Worm (Caenorhabditis elegans): ENCODE results near the gene gcy-5.

The gcy-5 gene

ce11 chrII:10303663-10304115 lies 12.3 kb downstream of the gcy-5 start, which contains the start of gene vha-9 (continued):
- TF ChIP-seq ceh-91 (GFP tag; IDR thresholded peaks at IDR 0.05): no peak
- no peak for TF ChIP-seq C17E4.6 (GFP tag; IDR thresholded peaks at IDR 0.05)
- TF ChIP-seq D2030.7 (GFP tag; IDR thresholded peaks at IDR 0.05): peak; percentile 51; the same call in 1 of the 2 replicates
- no peak for TF ChIP-seq ztf-26 (tag; optimal IDR thresholded peaks at IDR 0.05)
- no peak for TF ChIP-seq tbx-9 (tag; optimal IDR thresholded peaks at IDR 0.05; ENCODE audit: borderline replicate concordance)
- peak; percentile 27 for TF ChIP-seq madf-10 (tag; optimal IDR thresholded peaks at IDR 0.05)
- TF ChIP-seq mxl-1 (tag; optimal IDR thresholded peaks at IDR 0.05): no peak
- no peak for TF ChIP-seq dpl-1 (GFP tag; optimal IDR thresholded peaks at IDR 0.05)
- no peak for TF ChIP-seq let-526 (GFP tag; IDR thresholded peaks at IDR 0.05)
- TF ChIP-seq F22D6.2 (tag; optimal IDR thresholded peaks at IDR 0.05): no peak
- TF ChIP-seq snpc-1.1 (tag; optimal IDR thresholded peaks at IDR 0.05; ENCODE audit: insufficient read depth): no peak
- TF ChIP-seq let-607 (tag; optimal IDR thresholded peaks at IDR 0.05): no peak
- no peak for TF ChIP-seq egl-44 (GFP tag; IDR thresholded peaks at IDR 0.05)
- TF ChIP-seq die-1 (tag; optimal IDR thresholded peaks at IDR 0.05): no peak
- peak; percentile 52 for TF ChIP-seq snpc-3.4 (tag; optimal IDR thresholded peaks at IDR 0.05)
- TF ChIP-seq attf-5 (GFP tag; optimal IDR thresholded peaks at IDR 0.05): peak; percentile 45
- TF ChIP-seq unc-130 (GFP tag; optimal IDR thresholded peaks at IDR 0.05): no peak
- TF ChIP-seq ZK185.1 (tag; optimal IDR thresholded peaks at IDR 0.05; ENCODE audit: poor library complexity, severe bottlenecking): no peak
- TF ChIP-seq nfya-1 (tag; optimal IDR thresholded peaks at IDR 0.05; ENCODE audit: borderline replicate concordance, insufficient read depth): no peak
- no peak for TF ChIP-seq Y53G8AR.9 (GFP tag; conservative IDR thresholded peaks at IDR 0.05)
- no peak for TF ChIP-seq Y53F4B.3 (GFP tag; IDR thresholded peaks at IDR 0.05)
- no peak for TF ChIP-seq ccch-3 (GFP tag; optimal IDR thresholded peaks at IDR 0.05)
- TF ChIP-seq bed-2 (GFP tag; IDR thresholded peaks at IDR 0.05): no peak
- TF ChIP-seq hrde-1 (tag; optimal IDR thresholded peaks at IDR 0.05; ENCODE audit: borderline replicate concordance): no peak
- TF ChIP-seq ceh-58 (GFP tag; IDR thresholded peaks at IDR 0.05): no peak
- no peak; the same call in 1 of the 2 replicates for TF ChIP-seq zfh-2 (GFP tag; conservative IDR thresholded peaks at IDR 0.05)
- TF ChIP-seq ets-4 (GFP tag; optimal IDR thresholded peaks at IDR 0.05): no peak
- TF ChIP-seq cebp-2 (GFP tag; IDR thresholded peaks at IDR 0.05): no peak
- peak; percentile 64 for TF ChIP-seq madf-6 (GFP tag; IDR thresholded peaks at IDR 0.05)
- peak; percentile 46; the same call in 1 of the 2 replicates for TF ChIP-seq nfyb-1 (GFP tag; IDR thresholded peaks at IDR 0.05)
- peak; percentile 33 for TF ChIP-seq ceh-27 (GFP tag; optimal IDR thresholded peaks at IDR 0.05)
- TF ChIP-seq bed-1 (GFP tag; IDR thresholded peaks at IDR 0.05): no peak
- TF ChIP-seq egl-18 (GFP tag; IDR thresholded peaks at IDR 0.05): no peak
- TF ChIP-seq F57A8.1 (GFP tag; optimal IDR thresholded peaks at IDR 0.05): no peak
- peak; percentile 61 for TF ChIP-seq tbp1 (GFP tag; optimal IDR thresholded peaks at IDR 0.05)
- no peak for TF ChIP-seq somi-1 (GFP tag; optimal IDR thresholded peaks at IDR 0.05)
- TF ChIP-seq ztf-18 (tag; optimal IDR thresholded peaks at IDR 0.05): no peak
- no peak for TF ChIP-seq F39B2.1 (GFP tag; IDR thresholded peaks at IDR 0.05)
- TF ChIP-seq sptf-2 (GFP tag; optimal IDR thresholded peaks at IDR 0.05): no peak
- TF ChIP-seq B0035.1 (tag; optimal IDR thresholded peaks at IDR 0.05): no peak
- TF ChIP-seq ztf-22 (GFP tag; optimal IDR thresholded peaks at IDR 0.05): no peak
- no peak for TF ChIP-seq T26A5.8 (tag; optimal IDR thresholded peaks at IDR 0.05)
- TF ChIP-seq lin-35 (GFP tag; optimal IDR thresholded peaks at IDR 0.05): peak in 1 of 3 experiments; percentile 26
- TF ChIP-seq hmg-1.2 (GFP tag; IDR thresholded peaks at IDR 0.05): no peak
- TF ChIP-seq sea-2 (GFP tag; IDR thresholded peaks at IDR 0.05): no peak
- TF ChIP-seq snpc-1.3 (tag; optimal IDR thresholded peaks at IDR 0.05; ENCODE audit: insufficient read depth): peak; percentile 72
- TF ChIP-seq nfya-2 (GFP tag; IDR thresholded peaks at IDR 0.05): no peak
- no peak for TF ChIP-seq aptf-3 (GFP tag; IDR thresholded peaks at IDR 0.05)
